Worm (Caenorhabditis elegans): ENCODE measurements around the gene C18D11.3.

ce11 chrIII:11806695-11807094 is 16.6 kb upstream of the C18D11.3 start, which contains the start of gene C18D11.7:
- TF ChIP-seq zip-4 (GFP tag; optimal IDR thresholded peaks at IDR 0.05): no peak
- TF ChIP-seq fkh-8 (tag; optimal IDR thresholded peaks at IDR 0.05): no peak
- no peak for TF ChIP-seq ceh-82 (tag; optimal IDR thresholded peaks at IDR 0.05)
- no peak for TF ChIP-seq lsy-2 (tag; optimal IDR thresholded peaks at IDR 0.05)
- no peak for TF ChIP-seq nhr-77 (tag; optimal IDR thresholded peaks at IDR 0.05)
- TF ChIP-seq alr-1 (tag; optimal IDR thresholded peaks at IDR 0.05; ENCODE audit: borderline replicate concordance): no peak
- TF ChIP-seq aly-2 (tag; optimal IDR thresholded peaks at IDR 0.05): no peak
- TF ChIP-seq unc-86 (tag; optimal IDR thresholded peaks at IDR 0.05): no peak
- no peak for TF ChIP-seq aha-1 (tag; optimal IDR thresholded peaks at IDR 0.05)
- no peak for TF ChIP-seq ces-1 (GFP tag; optimal IDR thresholded peaks at IDR 0.05)
- no peak for TF ChIP-seq sox-4 (tag; optimal IDR thresholded peaks at IDR 0.05)
- no peak for TF ChIP-seq ztf-11 (tag; optimal IDR thresholded peaks at IDR 0.05)
